Worm (Caenorhabditis elegans): ENCODE data around the gene rbf-1.

The rbf-1 gene

ce11 chrIII:6742597-6742996 is 67.0 kb downstream of the rbf-1 start:
- no peak for TF ChIP-seq flt-1 (GFP tag; IDR thresholded peaks at IDR 0.05)
- TF ChIP-seq klf-2 (GFP tag; conservative IDR thresholded peaks at IDR 0.05) = 0 out of 2 replicates have a peak, but pooled peaks have one; percentile 41

ce11 chrIII:6746008-6746407 is 70.4 kb downstream of the rbf-1 start, which contains the start of gene dig-1:
Gene dig-1, plus strand, starts transcription at chrIII:6746308.
- TF ChIP-seq cog-1 (tag; optimal IDR thresholded peaks at IDR 0.05) = no peak
- TF ChIP-seq tab-1 (GFP tag; IDR thresholded peaks at IDR 0.05) = no peak
- no peak for TF ChIP-seq klf-2 (GFP tag; conservative IDR thresholded peaks at IDR 0.05)
- TF ChIP-seq ref-1 (GFP tag; conservative IDR thresholded peaks at IDR 0.05) = no peak
- no peak for TF ChIP-seq T22C8.4 (GFP tag; IDR thresholded peaks at IDR 0.05)
- TF ChIP-seq ztf-29 (GFP tag; IDR thresholded peaks at IDR 0.05) = no peak
- TF ChIP-seq flt-1 (GFP tag; IDR thresholded peaks at IDR 0.05) = no peak
- no peak for TF ChIP-seq med-1 (GFP tag; optimal IDR thresholded peaks at IDR 0.05; ENCODE audit: insufficient read depth)
- TF ChIP-seq ztf-23 (GFP tag; IDR thresholded peaks at IDR 0.05) = no peak

- no peak for TF ChIP-seq ztf-23 (GFP tag; IDR thresholded peaks at IDR 0.05)
- no peak for TF ChIP-seq ztf-29 (GFP tag; IDR thresholded peaks at IDR 0.05)
- TF ChIP-seq T22C8.4 (GFP tag; IDR thresholded peaks at IDR 0.05) = no peak
- TF ChIP-seq cog-1 (tag; optimal IDR thresholded peaks at IDR 0.05) = no peak
- no peak for TF ChIP-seq tab-1 (GFP tag; IDR thresholded peaks at IDR 0.05)
- no peak for TF ChIP-seq ref-1 (GFP tag; conservative IDR thresholded peaks at IDR 0.05)
- TF ChIP-seq flt-1 (GFP tag; IDR thresholded peaks at IDR 0.05) = no peak
- TF ChIP-seq med-1 (GFP tag; optimal IDR thresholded peaks at IDR 0.05; ENCODE audit: insufficient read depth) = no peak
- no peak for TF ChIP-seq klf-2 (GFP tag; conservative IDR thresholded peaks at IDR 0.05)
These were observed 71.1 kb downstream of the rbf-1 start for ce11 chrIII:6746668-6747067.

ce11 chrIII:6752612-6753011 is 77.1 kb downstream of the rbf-1 start:
- TF ChIP-seq klf-2 (GFP tag; conservative IDR thresholded peaks at IDR 0.05) (no peak), T22C8.4 (GFP tag; IDR thresholded peaks at IDR 0.05) (no peak), ztf-29 (GFP tag; IDR thresholded peaks at IDR 0.05) (no peak), ref-1 (GFP tag; conservative IDR thresholded peaks at IDR 0.05) (no peak), tab-1 (GFP tag; IDR thresholded peaks at IDR 0.05) (no peak), med-1 (GFP tag; optimal IDR thresholded peaks at IDR 0.05; ENCODE audit: insufficient read depth) (no peak)
